In genomic region chr3L:10851107-10851762, dm6 we compare ENCODE assay signal across 3 fruit fly cellular contexts.
TF ChIP-seq lines count a peak whose summit lies in the region.

No protein-coding gene starts in this region.

- TF ChIP-seq CTCF in whole organism, embryonic (GFP tag; optimal IDR thresholded peaks at IDR 0.05; lab: Kevin White, UChicago): no peak

TF ChIP-seq in whole organism, embryonic, 481 proteins besides CTCF, POLR2A, EP300 and RAD21 (continues in another document):
- TF ChIP-seq sqz (GFP tag; optimal IDR thresholded peaks at IDR 0.05; lab: Kevin White, UChicago) (peak; percentile 70), D (optimal IDR thresholded peaks at IDR 0.05; lab: Kevin White, UChicago) (peak; percentile 84), D (GFP tag; optimal IDR thresholded peaks at IDR 0.05; lab: Kevin White, UChicago) (no peak), nerfin-1 (tag; optimal IDR thresholded peaks at IDR 0.05; lab: Kevin White, UChicago) (peak; percentile 63), abd-A (tag; optimal IDR thresholded peaks at IDR 0.05; lab: Kevin White, UChicago) (peak; percentile 44), kni (GFP tag; optimal IDR thresholded peaks at IDR 0.05; lab: Kevin White, UChicago) (peak; percentile 97), ac (GFP tag; optimal IDR thresholded peaks at IDR 0.05; lab: Kevin White, UChicago) (peak; percentile 87), Hmx (GFP tag; optimal IDR thresholded peaks at IDR 0.05; lab: Kevin White, UChicago) (no peak), cg (GFP tag; optimal IDR thresholded peaks at IDR 0.05; lab: Kevin White, UChicago) (peak; percentile 83), tll (GFP tag; optimal IDR thresholded peaks at IDR 0.05; lab: Kevin White, UChicago) (peak in 1 of 2 experiments; percentile 46), z (GFP tag; IDR thresholded peaks at IDR 0.05; lab: Robert Waterston, UW) (peak; percentile 87), Med (GFP tag; lab: Kevin White, UChicago) (peak; percentile 70), Nf-YB (GFP tag; optimal IDR thresholded peaks at IDR 0.05; lab: Kevin White, UChicago) (peak; percentile 39), da (GFP tag; optimal IDR thresholded peaks at IDR 0.05; lab: Kevin White, UChicago) (peak; percentile 58), ranshi (GFP tag; IDR thresholded peaks at IDR 0.05; lab: Robert Waterston, UW) (no peak), CG2199 (GFP tag; IDR thresholded peaks at IDR 0.05; lab: Robert Waterston, UW) (peak; percentile 96; the same call in 2 of the 3 replicates), pros (GFP tag; optimal IDR thresholded peaks at IDR 0.05; lab: Kevin White, UChicago) (peak; percentile 96), vvl (GFP tag; IDR thresholded peaks at IDR 0.05; lab: Robert Waterston, UW) (0 out of 2 replicates have a peak, but pooled peaks have one; percentile 37), nmo (GFP tag; optimal IDR thresholded peaks at IDR 0.05; lab: Kevin White, UChicago) (no peak), gcm (GFP tag; optimal IDR thresholded peaks at IDR 0.05; lab: Kevin White, UChicago) (peak; percentile 63), Deaf1 (tag; optimal IDR thresholded peaks at IDR 0.05; lab: Kevin White, UChicago) (peak; percentile 31), Trl (optimal IDR thresholded peaks at IDR 0.05; lab: Kevin White, UChicago) (peak; percentile 19 to 49), Trl (GFP tag; optimal IDR thresholded peaks at IDR 0.05; lab: Kevin White, UChicago) (no peak), CG8924 (tag; optimal IDR thresholded peaks at IDR 0.05; lab: Kevin White, UChicago) (peak; percentile 11), CG32767 (GFP tag; IDR thresholded peaks at IDR 0.05; lab: Robert Waterston, UW) (peak; percentile 34; the same call in 1 of the 2 replicates), twi (tag; optimal IDR thresholded peaks at IDR 0.05; lab: Kevin White, UChicago) (peak; percentile 77), TFAM (GFP tag; optimal IDR thresholded peaks at IDR 0.05; lab: Kevin White, UChicago) (no peak), stc (GFP tag; IDR thresholded peaks at IDR 0.05; lab: Robert Waterston, UW) (0 out of 2 replicates have a peak, but pooled peaks have one; percentile 7), CG5180 (GFP tag; optimal IDR thresholded peaks at IDR 0.05; lab: Kevin White, UChicago) (peak; percentile 79), CG15601 (tag; optimal IDR thresholded peaks at IDR 0.05; lab: Kevin White, UChicago) (peak; percentile 5)

TF ChIP-seq in whole organism, prepupa, 60 proteins besides CTCF, POLR2A, EP300 and RAD21:
- TF ChIP-seq CG1621 (tag; optimal IDR thresholded peaks at IDR 0.05; lab: Kevin White, UChicago) (peak; percentile 42), Hr38 (GFP tag; optimal IDR thresholded peaks at IDR 0.05; lab: Kevin White, UChicago) (no peak), CG6163 (GFP tag; IDR thresholded peaks at IDR 0.05; lab: Robert Waterston, UW) (no peak), ss (GFP tag; optimal IDR thresholded peaks at IDR 0.05; lab: Kevin White, UChicago) (no peak), Met (GFP tag; optimal IDR thresholded peaks at IDR 0.05; lab: Kevin White, UChicago) (no peak), svp (GFP tag; lab: Kevin White, UChicago) (no peak), CG10631 (GFP tag; optimal IDR thresholded peaks at IDR 0.05; lab: Kevin White, UChicago) (no peak), CG6854 (GFP tag; optimal IDR thresholded peaks at IDR 0.05; lab: Kevin White, UChicago) (peak; percentile 83), Sox102F (GFP tag; optimal IDR thresholded peaks at IDR 0.05; lab: Kevin White, UChicago) (no peak), acj6 (GFP tag; optimal IDR thresholded peaks at IDR 0.05; lab: Kevin White, UChicago) (no peak), dac (GFP tag; optimal IDR thresholded peaks at IDR 0.05; lab: Kevin White, UChicago) (no peak), OdsH (GFP tag; optimal IDR thresholded peaks at IDR 0.05; lab: Kevin White, UChicago) (no peak), Ets96B (tag; optimal IDR thresholded peaks at IDR 0.05; lab: Kevin White, UChicago) (no peak), CG6792 (GFP tag; optimal IDR thresholded peaks at IDR 0.05; lab: Kevin White, UChicago) (no peak), Gug (GFP tag; IDR thresholded peaks at IDR 0.05; lab: Robert Waterston, UW) (no peak), CG8119 (GFP tag; IDR thresholded peaks at IDR 0.05; lab: Robert Waterston, UW) (0 out of 3 replicates have a peak, but pooled peaks have one; percentile 11), Blimp-1 (GFP tag; optimal IDR thresholded peaks at IDR 0.05; lab: Kevin White, UChicago) (no peak), Sox15 (GFP tag; optimal IDR thresholded peaks at IDR 0.05; lab: Kevin White, UChicago) (no peak)

TF ChIP-seq in whole organism, pupa, 21 proteins besides CTCF, POLR2A, EP300 and RAD21:
- TF ChIP-seq CG8159 (tag; optimal IDR thresholded peaks at IDR 0.05; lab: Kevin White, UChicago): no peak
- TF ChIP-seq Snoo (tag; optimal IDR thresholded peaks at IDR 0.05; lab: Kevin White, UChicago): no peak
- 0 out of 3 replicates have a peak, but pooled peaks have one; percentile 21 for TF ChIP-seq fd96Ca (GFP tag; IDR thresholded peaks at IDR 0.05; lab: Robert Waterston, UW)
- TF ChIP-seq CG10348 (GFP tag; IDR thresholded peaks at IDR 0.05; lab: Robert Waterston, UW): no peak
- peak; percentile 91 for TF ChIP-seq EcR (GFP tag; optimal IDR thresholded peaks at IDR 0.05; lab: Kevin White, UChicago)
- TF ChIP-seq CG4496 (GFP tag; IDR thresholded peaks at IDR 0.05; lab: Robert Waterston, UW): no peak
- TF ChIP-seq Pif1B (GFP tag; optimal IDR thresholded peaks at IDR 0.05; lab: Kevin White, UChicago): no peak
- TF ChIP-seq CG9948 (tag; optimal IDR thresholded peaks at IDR 0.05; lab: Kevin White, UChicago): no peak
- no peak for TF ChIP-seq CG34367 (tag; optimal IDR thresholded peaks at IDR 0.05; lab: Kevin White, UChicago)
- TF ChIP-seq D1 (tag; optimal IDR thresholded peaks at IDR 0.05; lab: Kevin White, UChicago): no peak
- peak; percentile 23 for TF ChIP-seq gl (tag; optimal IDR thresholded peaks at IDR 0.05; lab: Kevin White, UChicago)
- peak; percentile 14 for TF ChIP-seq CG13204 (GFP tag; optimal IDR thresholded peaks at IDR 0.05; lab: Kevin White, UChicago)
- no peak for TF ChIP-seq CG17806 (tag; optimal IDR thresholded peaks at IDR 0.05; lab: Kevin White, UChicago)
- TF ChIP-seq CG12605 (GFP tag; IDR thresholded peaks at IDR 0.05; lab: Robert Waterston, UW): no peak; the same call in 1 of the 2 replicates
- TF ChIP-seq CG15710 (tag; optimal IDR thresholded peaks at IDR 0.05; lab: Kevin White, UChicago): no peak
- TF ChIP-seq Ets98B (GFP tag; IDR thresholded peaks at IDR 0.05; lab: Robert Waterston, UW): no peak

Comparison
In these comparisons a context has a peak if more than half of its experiments do, and no peak if none do; other contexts are left out.
1. Of the 7 proteins assayed by ChIP-seq in both whole organism, embryonic and whole organism, prepupa: peak only in whole organism, embryonic: Lpt; only in whole organism, prepupa: CG6854; in both: none; in neither: 5.